Worm (Caenorhabditis elegans) whole organism, L4 larva: ENCODE data around the gene Y39E4B.13.

ENCODE experiments used
- aha-1 ChIP-seq: fragments of 150-350 bp; peaks from one replicate; lab custom pipeline; 2014; ENCODE audit warnings: missing biosample characterization, missing genetic modification characterization
- aly-2 ChIP-seq: sonication (generic microtip); optimal IDR thresholded peaks from 2 replicates; lab custom pipeline; 2018; ENCODE audit warnings: missing biosample characterization, missing genetic modification characterization
- ama-1 ChIP-seq: fragments of 150-350 bp; optimal IDR thresholded peaks from 2 replicates; lab custom pipeline; 2014; ENCODE audit warnings: inconsistent platforms, mixed read lengths
- dpl-1 ChIP-seq: fragments of 150-350 bp; optimal IDR thresholded peaks from 2 replicates; lab custom pipeline; 2014; ENCODE audit warnings: missing biosample characterization, missing genetic modification reagents, missing genetic modification characterization
- lin-39 ChIP-seq: fragments of 150-350 bp; optimal IDR thresholded peaks from 2 replicates; lab custom pipeline; 2014; ENCODE audit warnings: missing biosample characterization, missing genetic modification reagents, missing genetic modification characterization
- lir-3 ChIP-seq: sonication (generic microtip); optimal IDR thresholded peaks from 2 replicates; lab custom pipeline; 2016; ENCODE audit warnings: mild to moderate bottlenecking, missing genetic modification characterization, missing compliant biosample characterization
- nhr-25 ChIP-seq: sonication (generic microtip); optimal IDR thresholded peaks from 2 replicates; lab custom pipeline; 2017; ENCODE audit warnings: missing genetic modification characterization, mild to moderate bottlenecking, missing compliant biosample characterization, antibody characterized with exemption, moderate library complexity, borderline replicate concordance; ENCODE audit not compliant: insufficient read depth
- pqm-1 ChIP-seq: sonication (generic microtip); optimal IDR thresholded peaks from 2 replicates; lab custom pipeline; 2017; ENCODE audit warnings: missing biosample characterization, missing genetic modification characterization
- spr-1 ChIP-seq: sonication (generic microtip); optimal IDR thresholded peaks from 2 replicates; lab custom pipeline; 2016; ENCODE audit warnings: mild to moderate bottlenecking, missing genetic modification characterization, missing compliant biosample characterization
- zag-1 ChIP-seq: fragments of 150-350 bp; optimal IDR thresholded peaks from 2 replicates; lab custom pipeline; 2014; ENCODE audit warnings: missing biosample characterization, missing genetic modification characterization

- no peak for TF ChIP-seq aha-1 (tag; lab: Kevin White, UChicago)
- no peak for TF ChIP-seq lir-3 (tag; lab: Kevin White, UChicago)
- TF ChIP-seq lin-39: no peak
- no peak for TF ChIP-seq spr-1 (tag; lab: Kevin White, UChicago)
- TF ChIP-seq pqm-1: no peak
- no peak for TF ChIP-seq nhr-25 (tag; lab: Kevin White, UChicago)
- TF ChIP-seq dpl-1 (GFP tag; lab: Kevin White, UChicago): no peak
- no peak for TF ChIP-seq zag-1 (tag; lab: Kevin White, UChicago)
- TF ChIP-seq ama-1 (lab: Kevin White, UChicago): no peak
- TF ChIP-seq aly-2 (tag; lab: Kevin White, UChicago): no peak
Observed at ce11 chrIII:13107307-13107706, 16.4 kb downstream of the Y39E4B.13 start, which contains the start of gene dhhc-8.
